5 fruit fly cellular contexts compared by ENCODE assay signal in genomic region chr3R:22133337-22134014, dm6.
TF ChIP-seq lines count a peak whose summit lies in the region.

SKIP (plus strand) TSS chr3R:22133830.

- peak; percentile 9 for TF ChIP-seq CTCF in whole organism, embryonic (GFP tag; optimal IDR thresholded peaks at IDR 0.05; lab: Kevin White, UChicago)

TF ChIP-seq in whole organism, adult, 20 proteins besides CTCF, POLR2A, EP300 and RAD21:
- TF ChIP-seq Crg-1 (GFP tag; optimal IDR thresholded peaks at IDR 0.05; lab: Kevin White, UChicago): no peak
- no peak for TF ChIP-seq cnc (optimal IDR thresholded peaks at IDR 0.05; lab: Kevin White, UChicago)
- TF ChIP-seq CG5204 (GFP tag; optimal IDR thresholded peaks at IDR 0.05; lab: Kevin White, UChicago): no peak
- peak; percentile 65 for TF ChIP-seq kay (GFP tag; lab: Kevin White, UChicago; ENCODE audit: borderline replicate concordance)
- no peak for TF ChIP-seq CG11617 (GFP tag; optimal IDR thresholded peaks at IDR 0.05; lab: Kevin White, UChicago)
- no peak for TF ChIP-seq CG12768 (GFP tag; optimal IDR thresholded peaks at IDR 0.05; lab: Kevin White, UChicago)
- TF ChIP-seq pad (GFP tag; optimal IDR thresholded peaks at IDR 0.05; lab: Kevin White, UChicago): no peak
- no peak for TF ChIP-seq CG14711 (tag; optimal IDR thresholded peaks at IDR 0.05; lab: Kevin White, UChicago)
- TF ChIP-seq CG33017 (tag; optimal IDR thresholded peaks at IDR 0.05; lab: Kevin White, UChicago): no peak
- TF ChIP-seq bab1 (GFP tag; optimal IDR thresholded peaks at IDR 0.05; lab: Kevin White, UChicago): peak; percentile 12
- TF ChIP-seq tj (GFP tag; optimal IDR thresholded peaks at IDR 0.05; lab: Kevin White, UChicago): no peak
TF ChIP-seq in whole organism, adult: peak in this region for 2.

TF ChIP-seq in whole organism, embryonic, 481 proteins besides CTCF, POLR2A, EP300 and RAD21 (continues in another document):
- TF ChIP-seq B-H1 (GFP tag; IDR thresholded peaks at IDR 0.05; lab: Robert Waterston, UW) (no peak; the same call in 2 of the 3 replicates), odd (GFP tag; optimal IDR thresholded peaks at IDR 0.05; lab: Kevin White, UChicago) (no peak), row (GFP tag; IDR thresholded peaks at IDR 0.05; lab: Robert Waterston, UW) (peak; percentile 8; the same call in 1 of the 3 replicates), CG2116 (GFP tag; optimal IDR thresholded peaks at IDR 0.05; lab: Kevin White, UChicago) (peak; percentile 20), Xrp1 (GFP tag; IDR thresholded peaks at IDR 0.05; lab: Robert Waterston, UW) (0 out of 2 replicates have a peak, but pooled peaks have one; percentile 33), hbn (GFP tag; IDR thresholded peaks at IDR 0.05; lab: Robert Waterston, UW; ENCODE audit: partially characterized antibody) (no peak), CG10543 (GFP tag; optimal IDR thresholded peaks at IDR 0.05; lab: Kevin White, UChicago) (peak; percentile 22), HmgD (GFP tag; optimal IDR thresholded peaks at IDR 0.05; lab: Kevin White, UChicago) (peak; percentile 13), kay (GFP tag; optimal IDR thresholded peaks at IDR 0.05; lab: Kevin White, UChicago) (no peak), tll (GFP tag; optimal IDR thresholded peaks at IDR 0.05; lab: Kevin White, UChicago) (no peak), abd-A (tag; optimal IDR thresholded peaks at IDR 0.05; lab: Kevin White, UChicago) (peak; percentile 58), Hmr (GFP tag; optimal IDR thresholded peaks at IDR 0.05; lab: Kevin White, UChicago) (peak; percentile 37), CG34376 (GFP tag; optimal IDR thresholded peaks at IDR 0.05; lab: Kevin White, UChicago) (peak; percentile 14), Doc3 (GFP tag; IDR thresholded peaks at IDR 0.05; lab: Robert Waterston, UW; ENCODE audit: partially characterized antibody) (no peak), CG7556 (GFP tag; optimal IDR thresholded peaks at IDR 0.05; lab: Kevin White, UChicago) (no peak), unpg (GFP tag; optimal IDR thresholded peaks at IDR 0.05; lab: Kevin White, UChicago) (peak; percentile 39), mld (GFP tag; IDR thresholded peaks at IDR 0.05; lab: Robert Waterston, UW; ENCODE audit: partially characterized antibody) (peak; percentile 55; the same call in 1 of the 3 replicates), twi (tag; optimal IDR thresholded peaks at IDR 0.05; lab: Kevin White, UChicago) (peak; percentile 11), Hr51 (GFP tag; optimal IDR thresholded peaks at IDR 0.05; lab: Kevin White, UChicago) (no peak)

TF ChIP-seq in whole organism, prepupa, 60 proteins besides CTCF, POLR2A, EP300 and RAD21 (continues in another document):
- TF ChIP-seq Hr4 (GFP tag; optimal IDR thresholded peaks at IDR 0.05; lab: Kevin White, UChicago) (no peak), Hr38 (GFP tag; optimal IDR thresholded peaks at IDR 0.05; lab: Kevin White, UChicago) (no peak), CG6792 (GFP tag; optimal IDR thresholded peaks at IDR 0.05; lab: Kevin White, UChicago) (no peak), esn (GFP tag; optimal IDR thresholded peaks at IDR 0.05; lab: Kevin White, UChicago) (peak; percentile 38), Lpt (GFP tag; optimal IDR thresholded peaks at IDR 0.05; lab: Kevin White, UChicago) (no peak), CG6163 (GFP tag; IDR thresholded peaks at IDR 0.05; lab: Robert Waterston, UW) (peak; percentile 43; the same call in 1 of the 3 replicates), Met (GFP tag; optimal IDR thresholded peaks at IDR 0.05; lab: Kevin White, UChicago) (peak; percentile 13), CG32006 (GFP tag; optimal IDR thresholded peaks at IDR 0.05; lab: Kevin White, UChicago) (no peak), achi (GFP tag; optimal IDR thresholded peaks at IDR 0.05; lab: Kevin White, UChicago) (no peak), Smox (GFP tag; optimal IDR thresholded peaks at IDR 0.05; lab: Kevin White, UChicago) (peak; percentile 22), vri (GFP tag; optimal IDR thresholded peaks at IDR 0.05; lab: Kevin White, UChicago) (no peak), CG6808 (GFP tag; optimal IDR thresholded peaks at IDR 0.05; lab: Kevin White, UChicago) (peak; percentile 11), spab (GFP tag; optimal IDR thresholded peaks at IDR 0.05; lab: Kevin White, UChicago) (no peak), CG8119 (GFP tag; IDR thresholded peaks at IDR 0.05; lab: Robert Waterston, UW) (no peak), svp (GFP tag; lab: Kevin White, UChicago) (peak; percentile 40), dsx (GFP tag; optimal IDR thresholded peaks at IDR 0.05; lab: Kevin White, UChicago; ENCODE audit: poor library complexity, severe bottlenecking) (peak; percentile 8), Ets96B (tag; optimal IDR thresholded peaks at IDR 0.05; lab: Kevin White, UChicago) (peak; percentile 5), ss (GFP tag; optimal IDR thresholded peaks at IDR 0.05; lab: Kevin White, UChicago) (peak in 1 of 2 experiments; percentile 5), salr (GFP tag; optimal IDR thresholded peaks at IDR 0.05; lab: Kevin White, UChicago) (no peak), CG6276 (GFP tag; optimal IDR thresholded peaks at IDR 0.05; lab: Kevin White, UChicago) (no peak), Eip78C (GFP tag; lab: Kevin White, UChicago) (peak; percentile 76), fd59A (GFP tag; optimal IDR thresholded peaks at IDR 0.05; lab: Kevin White, UChicago) (no peak)

TF ChIP-seq in whole organism, pupa, 21 proteins besides CTCF, POLR2A, EP300 and RAD21:
- TF ChIP-seq Snoo (tag; optimal IDR thresholded peaks at IDR 0.05; lab: Kevin White, UChicago) (no peak), CG34367 (tag; optimal IDR thresholded peaks at IDR 0.05; lab: Kevin White, UChicago) (no peak), CG8301 (tag; optimal IDR thresholded peaks at IDR 0.05; lab: Kevin White, UChicago) (no peak), EcR (GFP tag; optimal IDR thresholded peaks at IDR 0.05; lab: Kevin White, UChicago) (no peak), CG15710 (tag; optimal IDR thresholded peaks at IDR 0.05; lab: Kevin White, UChicago) (no peak), CG13204 (GFP tag; optimal IDR thresholded peaks at IDR 0.05; lab: Kevin White, UChicago) (peak; percentile 10), rn (GFP tag; IDR thresholded peaks at IDR 0.05; lab: Robert Waterston, UW) (no peak), CG9948 (tag; optimal IDR thresholded peaks at IDR 0.05; lab: Kevin White, UChicago) (no peak), gl (tag; optimal IDR thresholded peaks at IDR 0.05; lab: Kevin White, UChicago) (no peak), CG8159 (tag; optimal IDR thresholded peaks at IDR 0.05; lab: Kevin White, UChicago) (no peak), Ets98B (GFP tag; IDR thresholded peaks at IDR 0.05; lab: Robert Waterston, UW) (no peak), CG10348 (GFP tag; IDR thresholded peaks at IDR 0.05; lab: Robert Waterston, UW) (no peak), CG14655 (GFP tag; optimal IDR thresholded peaks at IDR 0.05; lab: Kevin White, UChicago) (no peak), CG17806 (tag; optimal IDR thresholded peaks at IDR 0.05; lab: Kevin White, UChicago) (no peak), Pif1B (GFP tag; optimal IDR thresholded peaks at IDR 0.05; lab: Kevin White, UChicago) (no peak), fd96Ca (GFP tag; IDR thresholded peaks at IDR 0.05; lab: Robert Waterston, UW) (no peak), CG32121 (GFP tag; IDR thresholded peaks at IDR 0.05; lab: Robert Waterston, UW) (no peak), D1 (tag; optimal IDR thresholded peaks at IDR 0.05; lab: Kevin White, UChicago) (no peak), Pif1A (GFP tag; optimal IDR thresholded peaks at IDR 0.05; lab: Kevin White, UChicago) (peak; percentile 33), CG12605 (GFP tag; IDR thresholded peaks at IDR 0.05; lab: Robert Waterston, UW) (peak; percentile 6; the same call in 1 of the 2 replicates), CG4496 (GFP tag; IDR thresholded peaks at IDR 0.05; lab: Robert Waterston, UW) (no peak)

TF ChIP-seq in whole organism, wandering third instar larva, 38 proteins besides CTCF, POLR2A, EP300 and RAD21 (continues in another document):
- no peak for TF ChIP-seq h (GFP tag; optimal IDR thresholded peaks at IDR 0.05; lab: Kevin White, UChicago)
- TF ChIP-seq Sp1 (GFP tag; optimal IDR thresholded peaks at IDR 0.05; lab: Kevin White, UChicago): no peak
- no peak for TF ChIP-seq woc (GFP tag; optimal IDR thresholded peaks at IDR 0.05; lab: Kevin White, UChicago)
- TF ChIP-seq Vsx2 (GFP tag; optimal IDR thresholded peaks at IDR 0.05; lab: Kevin White, UChicago; ENCODE audit: partially characterized antibody): no peak
- no peak for TF ChIP-seq Mio (GFP tag; optimal IDR thresholded peaks at IDR 0.05; lab: Kevin White, UChicago)
- peak; percentile 65 for TF ChIP-seq Dif (GFP tag; optimal IDR thresholded peaks at IDR 0.05; lab: Kevin White, UChicago; ENCODE audit: partially characterized antibody)
- no peak for TF ChIP-seq Jra (GFP tag; optimal IDR thresholded peaks at IDR 0.05; lab: Kevin White, UChicago)
- TF ChIP-seq tai (GFP tag; optimal IDR thresholded peaks at IDR 0.05; lab: Kevin White, UChicago): peak; percentile 7
- no peak for TF ChIP-seq jim (GFP tag; optimal IDR thresholded peaks at IDR 0.05; lab: Kevin White, UChicago)
- no peak for TF ChIP-seq Myc (optimal IDR thresholded peaks at IDR 0.05; lab: Kevin White, UChicago)
- TF ChIP-seq psq (GFP tag; optimal IDR thresholded peaks at IDR 0.05; lab: Kevin White, UChicago): no peak
- TF ChIP-seq Abd-B (GFP tag; optimal IDR thresholded peaks at IDR 0.05; lab: Kevin White, UChicago): no peak
- TF ChIP-seq Rel (GFP tag; optimal IDR thresholded peaks at IDR 0.05; lab: Kevin White, UChicago): peak; percentile 28
- TF ChIP-seq Rel (tag; optimal IDR thresholded peaks at IDR 0.05; lab: Kevin White, UChicago): no peak
- TF ChIP-seq CG32264 (GFP tag; optimal IDR thresholded peaks at IDR 0.05; lab: Kevin White, UChicago): no peak
- TF ChIP-seq Dfd (GFP tag; optimal IDR thresholded peaks at IDR 0.05; lab: Kevin White, UChicago): no peak
- peak; percentile 40 for TF ChIP-seq CrebA (GFP tag; optimal IDR thresholded peaks at IDR 0.05; lab: Kevin White, UChicago; ENCODE audit: borderline replicate concordance)
- TF ChIP-seq pan (optimal IDR thresholded peaks at IDR 0.05; lab: Kevin White, UChicago): no peak
- TF ChIP-seq usp (GFP tag; optimal IDR thresholded peaks at IDR 0.05; lab: Kevin White, UChicago): no peak
- peak; percentile 6 for TF ChIP-seq sv (GFP tag; optimal IDR thresholded peaks at IDR 0.05; lab: Kevin White, UChicago)
- TF ChIP-seq fru (GFP tag; optimal IDR thresholded peaks at IDR 0.05; lab: Kevin White, UChicago): no peak
- no peak for TF ChIP-seq dsf (GFP tag; optimal IDR thresholded peaks at IDR 0.05; lab: Kevin White, UChicago; ENCODE audit: borderline replicate concordance)
- peak; percentile 5 for TF ChIP-seq br (GFP tag; optimal IDR thresholded peaks at IDR 0.05; lab: Kevin White, UChicago)
- no peak for TF ChIP-seq Hr78 (GFP tag; optimal IDR thresholded peaks at IDR 0.05; lab: Kevin White, UChicago)
- TF ChIP-seq sage (GFP tag; optimal IDR thresholded peaks at IDR 0.05; lab: Kevin White, UChicago): peak; percentile 68
- peak; percentile 53 for TF ChIP-seq Hr83 (GFP tag; optimal IDR thresholded peaks at IDR 0.05; lab: Kevin White, UChicago; ENCODE audit: poor library complexity, severe bottlenecking)
- peak; percentile 21 for TF ChIP-seq rgr (GFP tag; optimal IDR thresholded peaks at IDR 0.05; lab: Kevin White, UChicago)
- no peak for TF ChIP-seq CG9705 (GFP tag; optimal IDR thresholded peaks at IDR 0.05; lab: Kevin White, UChicago)
